Worm (Caenorhabditis elegans) whole organism, L3 larva: ENCODE data around the gene nep-22.

Experiments used
- R02D3.7 ChIP-seq: fragments of 150-350 bp; optimal IDR thresholded peaks from 2 replicates; lab custom pipeline; 2014; ENCODE audit warnings: missing biosample characterization, missing genetic modification characterization
- ZK546.5 ChIP-seq: sonication (generic microtip); optimal IDR thresholded peaks from 2 replicates; lab custom pipeline; 2017; ENCODE audit warnings: missing biosample characterization, missing genetic modification characterization
- aly-2 ChIP-seq: fragments of 150-350 bp; optimal IDR thresholded peaks from 2 replicates; lab custom pipeline; 2014; ENCODE audit warnings: missing biosample characterization, missing genetic modification characterization
- ama-1 ChIP-seq: fragments of 150-350 bp; optimal IDR thresholded peaks from 2 replicates; lab custom pipeline; 2018
- ceh-16 ChIP-seq: sonication (generic microtip); optimal IDR thresholded peaks from 2 replicates; lab custom pipeline; 2017; ENCODE audit warnings: missing biosample characterization, missing genetic modification characterization
- ceh-28 ChIP-seq: fragments of 150-350 bp; optimal IDR thresholded peaks from 2 replicates; lab custom pipeline; 2014; ENCODE audit warnings: missing biosample characterization, missing genetic modification reagents, missing genetic modification characterization
- ceh-82 ChIP-seq: fragments of 150-350 bp; optimal IDR thresholded peaks from 2 replicates; lab custom pipeline; 2014; ENCODE audit warnings: missing biosample characterization, missing genetic modification characterization
- ceh-9 ChIP-seq: sonication (generic microtip); optimal IDR thresholded peaks from 2 replicates; lab custom pipeline; 2018; ENCODE audit warnings: missing biosample characterization, missing genetic modification characterization
- daf-12 ChIP-seq: fragments of 150-350 bp; optimal IDR thresholded peaks from 2 replicates; lab custom pipeline; 2014; ENCODE audit warnings: missing biosample characterization, missing genetic modification reagents, missing genetic modification characterization
- egl-27 ChIP-seq: sonication (generic microtip); optimal IDR thresholded peaks from 4 replicates; lab custom pipeline; 2017; ENCODE audit warnings: missing biosample characterization, missing genetic modification reagents, missing genetic modification characterization
- egl-5 ChIP-seq: fragments of 150-350 bp; optimal IDR thresholded peaks from 2 replicates; lab custom pipeline; 2017; ENCODE audit warnings: missing biosample characterization, missing genetic modification reagents, missing genetic modification characterization, inconsistent platforms
- elt-1 ChIP-seq: fragments of 150-350 bp; optimal IDR thresholded peaks from 2 replicates; lab custom pipeline; 2014; ENCODE audit warnings: missing biosample characterization, missing genetic modification characterization
- elt-2 ChIP-seq: sonication (generic microtip); optimal IDR thresholded peaks from 2 replicates; lab custom pipeline; 2016; ENCODE audit warnings: missing genetic modification reagents, mild to moderate bottlenecking, missing genetic modification characterization, missing compliant biosample characterization
- elt-3 ChIP-seq, 3 experiments: fragments of 150-350 bp in 1 of 3; sonication (generic microtip) in 2 of 3; optimal IDR thresholded peaks; 2 replicates in 2 of 3; 4 replicates in 1 of 3; lab custom pipeline; 2014 to 2017; ENCODE audit warnings: missing biosample characterization in 3 of 3, missing genetic modification characterization in 3 of 3
- eor-1 ChIP-seq, 2 experiments: fragments of 150-350 bp; optimal IDR thresholded peaks; 2 replicates each; lab custom pipeline; 2014 to 2018; ENCODE audit warnings: missing biosample characterization in 2 of 2, missing genetic modification characterization in 2 of 2
- fkh-10 ChIP-seq: sonication (generic microtip); optimal IDR thresholded peaks from 2 replicates; lab custom pipeline; 2017; ENCODE audit warnings: missing biosample characterization, missing genetic modification reagents, missing genetic modification characterization
- fkh-2 ChIP-seq: fragments of 150-350 bp; optimal IDR thresholded peaks from 2 replicates; lab custom pipeline; 2014; ENCODE audit warnings: missing biosample characterization, missing genetic modification reagents, missing genetic modification characterization
- fos-1 ChIP-seq: fragments of 150-350 bp; optimal IDR thresholded peaks from 2 replicates; lab custom pipeline; 2014; ENCODE audit warnings: missing biosample characterization, missing genetic modification characterization
- hmg-11 ChIP-seq: sonication (generic microtip); optimal IDR thresholded peaks from 2 replicates; lab custom pipeline; 2016; ENCODE audit warnings: missing genetic modification characterization, missing compliant biosample characterization
- jun-1 ChIP-seq: fragments of 150-350 bp; optimal IDR thresholded peaks from 2 replicates; lab custom pipeline; 2014; ENCODE audit warnings: missing biosample characterization, missing genetic modification reagents, missing genetic modification characterization
- lin-15B ChIP-seq: fragments of 150-350 bp; optimal IDR thresholded peaks from 2 replicates; lab custom pipeline; 2014; ENCODE audit warnings: missing biosample characterization, missing genetic modification characterization
- lin-39 ChIP-seq: fragments of 150-350 bp; optimal IDR thresholded peaks from 2 replicates; lab custom pipeline; 2018; ENCODE audit warnings: missing biosample characterization, missing genetic modification reagents, missing genetic modification characterization
- mdl-1 ChIP-seq: fragments of 150-350 bp; optimal IDR thresholded peaks from 2 replicates; lab custom pipeline; 2014; ENCODE audit warnings: missing biosample characterization, missing genetic modification characterization
- mml-1 ChIP-seq: fragments of 150-350 bp; sonication (generic microtip); optimal IDR thresholded peaks from 3 replicates; lab custom pipeline; 2014; ENCODE audit warnings: missing biosample characterization, missing genetic modification characterization
- nfya-1 ChIP-seq: sonication (generic microtip); optimal IDR thresholded peaks from 2 replicates; lab custom pipeline; 2017; ENCODE audit warnings: missing genetic modification characterization, mild to moderate bottlenecking, missing compliant biosample characterization, antibody characterized with exemption, moderate library complexity; ENCODE audit not compliant: insufficient read depth
- nhr-11 ChIP-seq: fragments of 150-350 bp; optimal IDR thresholded peaks from 2 replicates; lab custom pipeline; 2014; ENCODE audit warnings: missing biosample characterization, missing genetic modification characterization
- nhr-12 ChIP-seq: fragments of 150-350 bp; optimal IDR thresholded peaks from 2 replicates; lab custom pipeline; 2014; ENCODE audit warnings: missing biosample characterization, missing genetic modification characterization
- nhr-23 ChIP-seq: fragments of 150-350 bp; optimal IDR thresholded peaks from 2 replicates; lab custom pipeline; 2014; ENCODE audit warnings: missing biosample characterization, missing genetic modification reagents, missing genetic modification characterization
- nhr-237 ChIP-seq: fragments of 150-350 bp; optimal IDR thresholded peaks from 2 replicates; lab custom pipeline; 2014; ENCODE audit warnings: missing biosample characterization, missing genetic modification characterization
- nhr-25 ChIP-seq: sonication (generic microtip); optimal IDR thresholded peaks from 2 replicates; lab custom pipeline; 2017; ENCODE audit warnings: missing biosample characterization, missing genetic modification characterization
- nhr-28 ChIP-seq: fragments of 150-350 bp; optimal IDR thresholded peaks from 2 replicates; lab custom pipeline; 2014; ENCODE audit warnings: missing biosample characterization, missing genetic modification characterization
- nhr-43 ChIP-seq: sonication (generic microtip); optimal IDR thresholded peaks from 2 replicates; lab custom pipeline; 2016; ENCODE audit warnings: mild to moderate bottlenecking, missing genetic modification characterization, missing compliant biosample characterization; ENCODE audit not compliant: poor library complexity, severe bottlenecking
- nhr-67 ChIP-seq: fragments of 150-350 bp; optimal IDR thresholded peaks from 2 replicates; lab custom pipeline; 2014; ENCODE audit warnings: missing biosample characterization, missing genetic modification characterization
- nhr-76 ChIP-seq: fragments of 150-350 bp; sonication (generic microtip); optimal IDR thresholded peaks from 5 replicates; lab custom pipeline; 2014; ENCODE audit warnings: missing biosample characterization, missing genetic modification characterization
- nhr-77 ChIP-seq: fragments of 150-350 bp; optimal IDR thresholded peaks from 2 replicates; lab custom pipeline; 2014; ENCODE audit warnings: missing biosample characterization, missing genetic modification characterization
- pha-4 ChIP-seq: fragments of 150-350 bp; optimal IDR thresholded peaks from 2 replicates; lab custom pipeline; 2014; ENCODE audit warnings: missing biosample characterization, missing genetic modification reagents, missing genetic modification characterization
- pqm-1 ChIP-seq: fragments of 150-350 bp; optimal IDR thresholded peaks from 2 replicates; lab custom pipeline; 2017; ENCODE audit warnings: missing biosample characterization, missing genetic modification characterization, inconsistent platforms
- sea-2 ChIP-seq: fragments of 150-350 bp; sonication (generic microtip); optimal IDR thresholded peaks from 4 replicates; lab custom pipeline; 2014; ENCODE audit warnings: missing biosample characterization, missing genetic modification reagents, missing genetic modification characterization
- snpc-4 ChIP-seq: fragments of 150-350 bp; optimal IDR thresholded peaks from 2 replicates; lab custom pipeline; 2014; ENCODE audit warnings: missing biosample characterization, missing genetic modification characterization
- tbx-2 ChIP-seq: sonication (generic microtip); optimal IDR thresholded peaks from 2 replicates; lab custom pipeline; 2016; ENCODE audit warnings: mild to moderate bottlenecking, missing genetic modification characterization, missing compliant biosample characterization
- zag-1 ChIP-seq: fragments of 150-350 bp; optimal IDR thresholded peaks from 2 replicates; lab custom pipeline; 2014; ENCODE audit warnings: missing biosample characterization, missing genetic modification characterization
- ztf-11 ChIP-seq: fragments of 150-350 bp; optimal IDR thresholded peaks from 2 replicates; lab custom pipeline; 2014; ENCODE audit warnings: missing biosample characterization, missing genetic modification characterization
- ztf-4 ChIP-seq: fragments of 150-350 bp; optimal IDR thresholded peaks from 2 replicates; lab custom pipeline; 2014; ENCODE audit warnings: missing biosample characterization, missing genetic modification characterization

Gene nep-22

ce11 chrX:9062523-9062922, 28.2 kb downstream of the nep-22 start, which contains the start of gene F47E1.4:
F47E1.4 (plus strand) TSS chrX:9062823.
- TF ChIP-seq ztf-11 (tag; lab: Kevin White, UChicago): no peak
- no peak for TF ChIP-seq ceh-16 (tag; lab: Kevin White, UChicago)
- no peak for TF ChIP-seq hmg-11 (tag; lab: Kevin White, UChicago)
- TF ChIP-seq nhr-23 (tag; lab: Kevin White, UChicago): no peak
- no peak for TF ChIP-seq mml-1
- TF ChIP-seq snpc-4 (tag; lab: Kevin White, UChicago): no peak
- TF ChIP-seq R02D3.7 (tag; lab: Kevin White, UChicago): no peak
- no peak for TF ChIP-seq nhr-25 (tag; lab: Kevin White, UChicago)
- no peak for TF ChIP-seq nhr-77 (tag; lab: Kevin White, UChicago)
- TF ChIP-seq, all 47 proteins: peak for 0

DNA sequence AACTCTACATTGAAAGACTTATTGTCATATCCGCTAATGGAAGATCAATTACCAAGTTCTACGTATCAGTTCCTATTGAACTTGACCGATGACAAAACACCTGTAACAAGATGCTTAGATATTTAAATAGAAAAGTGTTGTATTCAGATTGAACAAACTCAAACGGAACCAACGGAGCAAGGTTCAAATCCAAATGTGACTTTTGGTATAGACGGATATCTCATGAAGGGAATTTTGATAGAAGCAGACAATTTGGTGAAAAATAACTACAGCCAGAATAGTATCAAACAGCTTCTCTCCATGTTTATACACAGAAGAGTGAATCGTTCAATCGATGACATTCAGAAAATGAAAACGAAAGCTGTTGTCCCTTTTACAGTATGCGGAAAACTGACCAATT, 29.1 kb downstream of the nep-22 start:
- TF ChIP-seq ceh-28: no peak
- no peak for TF ChIP-seq egl-27 (tag; lab: Kevin White, UChicago)
- no peak for TF ChIP-seq nhr-12
- TF ChIP-seq pha-4: no peak
- no peak for TF ChIP-seq nfya-1 (tag; lab: Kevin White, UChicago)
- TF ChIP-seq nhr-67 (tag; lab: Kevin White, UChicago): no peak
- no peak for TF ChIP-seq hmg-11 (tag; lab: Kevin White, UChicago)
- TF ChIP-seq elt-1 (tag; lab: Kevin White, UChicago): no peak
- TF ChIP-seq aly-2 (tag; lab: Kevin White, UChicago): no peak
- TF ChIP-seq nhr-11: no peak
- TF ChIP-seq fkh-10 (GFP tag; lab: Kevin White, UChicago): no peak
- TF ChIP-seq tbx-2 (tag; lab: Kevin White, UChicago): no peak
- no peak for TF ChIP-seq eor-1 (tag; optimal IDR thresholded peaks at IDR 0.05; lab: Kevin White, UChicago)

ce11 chrX:9067230-9067822, 33.0 kb downstream of the nep-22 start:
- TF ChIP-seq lin-39 (tag; lab: Kevin White, UChicago) (peak; percentile 53), R02D3.7 (tag; lab: Kevin White, UChicago) (no peak)

ce11 chrX:9068075-9068474, 33.7 kb downstream of the nep-22 start:
- TF ChIP-seq R02D3.7 (tag; lab: Kevin White, UChicago) (no peak), ztf-11 (tag; lab: Kevin White, UChicago) (no peak), aly-2 (tag; lab: Kevin White, UChicago) (no peak), ceh-9 (tag; lab: Kevin White, UChicago) (no peak), lin-15B (no peak), ZK546.5 (no peak), nhr-12 (no peak), ama-1 (lab: Kevin White, UChicago) (no peak), nhr-237 (tag; lab: Kevin White, UChicago) (no peak), nhr-23 (tag; lab: Kevin White, UChicago) (peak; percentile 77), nhr-11 (no peak), nhr-28 (tag; lab: Kevin White, UChicago) (no peak), nfya-1 (tag; lab: Kevin White, UChicago) (peak; percentile 62), nhr-25 (tag; lab: Kevin White, UChicago) (peak; percentile 1), elt-1 (tag; lab: Kevin White, UChicago) (no peak), sea-2 (GFP tag; lab: Kevin White, UChicago) (no peak), ceh-82 (tag; lab: Kevin White, UChicago) (no peak), lin-39 (tag; lab: Kevin White, UChicago) (peak; percentile 21), fos-1 (tag; lab: Kevin White, UChicago) (no peak), nhr-77 (tag; lab: Kevin White, UChicago) (no peak), tbx-2 (tag; lab: Kevin White, UChicago) (no peak), pha-4 (peak; percentile 34), ztf-4 (tag; lab: Kevin White, UChicago) (no peak), nhr-43 (tag; lab: Kevin White, UChicago) (no peak), ceh-28 (peak; percentile 30), ceh-16 (tag; lab: Kevin White, UChicago) (no peak), fkh-10 (GFP tag; lab: Kevin White, UChicago) (peak; percentile 61), egl-27 (tag; lab: Kevin White, UChicago) (no peak), mml-1 (no peak), nhr-76 (tag; lab: Kevin White, UChicago) (no peak), hmg-11 (tag; lab: Kevin White, UChicago) (peak; percentile 71), zag-1 (tag; lab: Kevin White, UChicago) (no peak), jun-1 (no peak), daf-12 (tag; lab: Kevin White, UChicago) (no peak), nhr-67 (tag; lab: Kevin White, UChicago) (no peak), mdl-1 (tag; lab: Kevin White, UChicago) (no peak), egl-5 (tag; lab: Kevin White, UChicago) (peak; percentile 92), elt-3 (tag; optimal IDR thresholded peaks at IDR 0.05; lab: Kevin White, UChicago) (no peak), pqm-1 (no peak), fkh-2 (tag; lab: Kevin White, UChicago) (no peak), elt-2 (tag; lab: Kevin White, UChicago) (peak; percentile 21), snpc-4 (tag; lab: Kevin White, UChicago) (no peak)
- TF ChIP-seq, all 47 proteins: peak for 10
